Worm (Caenorhabditis elegans): ENCODE measurements around the gene Y71H2B.2.
A peak's percentile ranks its signal among the peaks of the same experiment; 100 is the strongest.

Y71H2B.2 gene

DNA sequence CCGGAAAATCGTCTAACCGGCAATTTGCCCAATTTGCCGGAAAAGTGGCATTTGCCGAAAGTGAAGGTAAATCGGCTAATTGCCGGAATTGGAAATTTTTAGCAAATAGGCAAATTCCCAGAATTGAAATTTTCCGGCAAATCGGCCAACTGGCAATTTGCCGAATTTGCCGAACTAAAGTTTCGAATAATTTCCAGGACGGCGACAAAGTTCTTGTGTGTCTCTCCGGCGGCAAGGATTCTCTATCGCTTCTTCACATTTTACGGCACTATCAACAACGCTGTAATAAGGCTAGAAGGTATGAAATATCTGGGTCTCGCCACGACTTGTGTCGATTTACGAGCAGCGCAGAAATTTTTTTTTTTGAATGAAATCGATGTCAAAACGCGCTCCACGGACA, 6.8 kb upstream of the Y71H2B.2 start:
- no peak for TF ChIP-seq mab-5 (tag; optimal IDR thresholded peaks at IDR 0.05)
- TF ChIP-seq nhr-76 (tag; optimal IDR thresholded peaks at IDR 0.05): no peak
- TF ChIP-seq ceh-83 (GFP tag; optimal IDR thresholded peaks at IDR 0.05): no peak
- no peak for TF ChIP-seq mls-2 (tag; optimal IDR thresholded peaks at IDR 0.05)
- TF ChIP-seq nhr-12 (tag; optimal IDR thresholded peaks at IDR 0.05): no peak
- TF ChIP-seq elt-1 (tag; optimal IDR thresholded peaks at IDR 0.05; ENCODE audit: borderline replicate concordance, insufficient read depth): no peak
- TF ChIP-seq drap-1 (GFP tag; optimal IDR thresholded peaks at IDR 0.05): no peak
- no peak for TF ChIP-seq mep-1 (tag; optimal IDR thresholded peaks at IDR 0.05)
- TF ChIP-seq elt-3 (tag; optimal IDR thresholded peaks at IDR 0.05): no peak
- TF ChIP-seq ceh-39 (tag; optimal IDR thresholded peaks at IDR 0.05): no peak
- TF ChIP-seq unc-120 (tag; optimal IDR thresholded peaks at IDR 0.05; ENCODE audit: poor library complexity, severe bottlenecking): no peak
- TF ChIP-seq nhr-28 (tag; optimal IDR thresholded peaks at IDR 0.05): no peak
- TF ChIP-seq sem-2 (GFP tag; optimal IDR thresholded peaks at IDR 0.05): no peak
- no peak for TF ChIP-seq snpc-4 (tag; optimal IDR thresholded peaks at IDR 0.05)

DNA sequence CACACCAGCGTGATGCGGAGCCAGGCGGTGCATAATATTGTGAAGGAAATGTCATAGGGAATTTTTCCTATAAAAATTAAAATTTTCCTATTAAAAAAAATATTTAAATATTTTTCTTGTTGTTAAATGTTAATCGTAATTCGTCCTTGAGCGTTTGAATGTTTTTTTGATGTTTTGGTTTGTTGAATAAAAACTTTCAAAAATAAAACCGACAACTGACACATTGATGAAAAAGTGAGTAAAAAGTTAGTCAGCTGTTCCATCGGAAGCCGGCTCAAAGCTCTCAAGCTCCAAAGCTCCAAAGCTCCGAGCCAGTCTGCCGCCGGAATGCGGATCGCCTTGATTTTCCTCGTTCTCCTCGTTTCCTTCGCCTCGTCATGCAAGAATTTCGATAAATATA, 4.3 kb upstream of the Y71H2B.2 start, which contains the start of gene Y71H2B.4:
TSS of gene Y71H2B.4 (plus strand) at position 301 of the 400 bp plus-strand sequence.
- TF ChIP-seq hlh-1 (tag; optimal IDR thresholded peaks at IDR 0.05): peak; percentile 77
- no peak for TF ChIP-seq unc-62 (GFP tag; optimal IDR thresholded peaks at IDR 0.05)

DNA sequence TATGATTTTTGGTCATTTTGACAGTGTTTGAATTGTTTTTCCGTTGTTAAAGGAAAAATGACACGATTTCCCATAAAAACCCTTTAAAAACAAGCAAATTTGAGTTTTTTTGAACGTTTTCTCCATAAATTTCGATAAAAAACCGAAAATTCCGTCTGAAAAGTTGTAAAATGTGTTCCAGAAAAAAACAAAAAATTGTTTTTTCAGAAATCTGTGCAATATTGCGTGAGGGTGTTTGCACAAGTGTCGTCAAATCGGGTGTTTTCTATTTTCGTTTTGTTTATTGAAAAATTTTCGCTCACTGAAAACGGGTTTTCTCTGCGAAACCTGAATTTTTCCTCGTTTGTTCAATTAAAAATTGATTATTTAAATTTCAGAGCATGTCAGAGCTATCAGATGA, 3.4 kb upstream of the Y71H2B.2 start, which contains the start of gene ppfr-4:
TSS of gene ppfr-4 (plus strand) at position 378 of the 400 bp plus-strand sequence.
- TF ChIP-seq ces-1 (GFP tag; optimal IDR thresholded peaks at IDR 0.05): peak; percentile 20
- no peak for TF ChIP-seq mab-5 (tag; optimal IDR thresholded peaks at IDR 0.05)

DNA sequence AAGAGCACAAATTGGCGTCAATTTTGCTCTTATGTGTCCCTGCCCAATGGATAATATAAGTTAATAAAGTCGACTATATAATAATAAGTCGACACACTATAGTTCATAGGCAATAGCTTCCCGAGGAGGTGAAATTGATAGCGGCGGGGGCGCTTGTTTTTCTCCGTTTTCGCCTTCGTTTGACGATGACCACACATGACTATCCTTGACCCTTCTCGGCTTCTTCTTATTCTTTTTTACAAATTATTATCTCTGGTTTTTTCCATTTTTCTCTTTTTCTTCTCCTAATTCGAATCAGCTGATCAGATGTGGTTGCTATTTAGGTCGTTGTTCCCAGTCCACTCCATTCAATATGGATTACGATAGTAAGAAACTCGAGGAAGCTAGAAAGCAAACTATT, 5.7 kb downstream of the Y71H2B.2 start, which contains the start of gene acbp-8:
TSS of gene acbp-8 (plus strand) at position 324 of the 400 bp plus-strand sequence.
- TF ChIP-seq ceh-83 (GFP tag; optimal IDR thresholded peaks at IDR 0.05): no peak

DNA sequence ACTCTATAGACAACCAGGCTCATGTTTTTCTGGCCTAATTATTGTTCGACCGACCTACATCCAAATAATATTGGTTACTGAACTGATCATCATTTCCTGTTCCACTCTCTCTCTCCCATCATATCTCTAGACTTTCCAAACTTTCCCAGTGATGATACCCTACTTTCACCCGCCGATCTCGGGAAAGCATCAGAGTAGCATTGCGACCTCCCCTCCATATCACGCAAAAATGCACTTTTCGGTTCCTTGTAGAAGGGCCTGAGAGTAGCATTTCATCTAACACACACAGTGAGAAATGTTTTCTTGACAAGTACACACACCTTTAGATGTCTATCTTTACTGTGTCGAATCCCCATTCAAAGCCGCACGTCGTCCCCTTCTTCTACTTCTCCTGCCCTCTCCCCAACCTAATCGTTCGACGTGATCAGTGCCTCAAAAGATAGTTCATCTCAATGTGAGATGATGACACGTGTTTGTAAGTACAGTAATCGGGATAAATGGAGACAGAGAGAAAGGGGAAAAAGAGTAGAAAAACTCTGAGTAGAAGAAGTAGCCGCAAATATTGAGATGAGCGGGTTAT, 9.9 kb downstream of the Y71H2B.2 start:
- TF ChIP-seq ceh-43 (GFP tag; optimal IDR thresholded peaks at IDR 0.05): no peak
- peak; percentile 52 for TF ChIP-seq elt-1 (tag; optimal IDR thresholded peaks at IDR 0.05; ENCODE audit: borderline replicate concordance, insufficient read depth)
- peak; percentile 19 for TF ChIP-seq ham-2 (GFP tag; optimal IDR thresholded peaks at IDR 0.05)
- no peak for TF ChIP-seq sptf-1 (tag; optimal IDR thresholded peaks at IDR 0.05)
- no peak for TF ChIP-seq blmp-1 (tag; optimal IDR thresholded peaks at IDR 0.05)
- no peak for TF ChIP-seq snpc-4 (tag; optimal IDR thresholded peaks at IDR 0.05)

DNA sequence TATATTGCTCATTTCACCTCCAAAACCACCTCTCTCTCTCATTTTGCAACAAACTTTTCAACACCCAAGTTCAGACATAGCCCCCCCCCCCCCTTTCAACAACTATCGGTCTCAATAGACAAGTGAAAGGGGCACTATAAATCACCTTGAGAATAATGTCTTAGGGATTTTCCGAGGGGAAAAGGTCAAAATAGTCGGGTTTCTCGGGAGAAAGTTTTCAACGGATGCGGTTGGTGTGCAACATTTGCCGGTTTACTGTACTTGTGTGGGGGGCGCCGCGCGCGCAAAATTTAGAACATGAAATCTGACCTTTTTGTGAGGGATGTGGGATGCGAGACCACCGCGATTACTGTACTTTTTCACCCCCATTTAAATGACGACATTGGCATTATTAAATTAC, 11.6 kb downstream of the Y71H2B.2 start:
- no peak for TF ChIP-seq drap-1 (GFP tag; optimal IDR thresholded peaks at IDR 0.05)
- TF ChIP-seq sem-2 (GFP tag; optimal IDR thresholded peaks at IDR 0.05): no peak

DNA sequence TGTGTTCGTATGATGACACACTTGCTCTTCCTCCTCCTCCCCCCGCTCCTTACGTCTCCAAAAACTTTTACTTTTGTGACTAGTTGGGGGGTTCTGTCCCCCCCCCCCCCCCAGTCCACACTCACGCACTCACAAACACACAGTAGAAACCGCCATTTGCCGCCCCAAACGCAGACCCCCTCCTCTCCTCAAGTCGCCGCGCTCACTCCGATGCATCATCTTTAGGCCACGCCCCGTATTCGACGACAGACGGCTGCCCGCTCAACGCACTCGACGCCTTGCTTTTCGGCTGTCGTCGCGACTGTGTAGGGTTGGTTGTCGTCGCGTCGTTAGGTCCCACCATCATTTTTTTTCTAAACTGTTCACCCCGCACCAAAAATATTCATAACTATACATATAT, 13.2 kb downstream of the Y71H2B.2 start, which contains the start of gene zmp-2:
TSS of gene zmp-2 (plus strand) at position 247 of the 400 bp plus-strand sequence.
- no peak for TF ChIP-seq M03D4.4 (tag; optimal IDR thresholded peaks at IDR 0.05)
- no peak for TF ChIP-seq nhr-237 (tag; optimal IDR thresholded peaks at IDR 0.05)
- no peak for TF ChIP-seq ces-1 (GFP tag; optimal IDR thresholded peaks at IDR 0.05)
- TF ChIP-seq nhr-28 (tag; optimal IDR thresholded peaks at IDR 0.05): no peak
- no peak for TF ChIP-seq cnd-1 (tag; optimal IDR thresholded peaks at IDR 0.05)
- no peak for TF ChIP-seq unc-120 (tag; optimal IDR thresholded peaks at IDR 0.05; ENCODE audit: poor library complexity, severe bottlenecking)

DNA sequence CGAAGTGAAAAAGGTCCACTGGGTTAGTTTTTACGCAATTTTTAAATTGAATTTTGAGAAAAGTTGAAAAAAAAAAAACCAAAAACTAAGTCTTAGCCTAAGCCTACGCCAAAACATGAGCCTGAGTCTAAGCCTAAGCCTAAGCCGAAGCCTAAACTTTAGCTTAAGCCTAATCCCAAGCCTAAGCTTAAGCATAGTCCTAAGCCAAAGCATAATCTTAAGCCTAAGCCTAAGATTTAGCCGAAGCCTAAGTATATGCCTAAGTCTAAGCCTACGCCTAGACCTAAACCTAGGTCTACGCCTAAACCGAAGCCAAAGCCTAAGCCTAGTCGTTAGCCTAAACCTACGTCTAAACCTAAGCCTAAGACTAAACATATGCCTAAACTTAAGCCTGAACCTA, 18.7 kb downstream of the Y71H2B.2 start:
- TF ChIP-seq ztf-11 (tag; optimal IDR thresholded peaks at IDR 0.05) (no peak), ceh-43 (GFP tag; optimal IDR thresholded peaks at IDR 0.05) (no peak)
